Fruit fly (Drosophila melanogaster): Measurements from ENCODE around the gene iPLA2-VIA.
A peak's percentile ranks its signal among the peaks of the same experiment; 100 is the strongest.

The iPLA2-VIA gene

DNA sequence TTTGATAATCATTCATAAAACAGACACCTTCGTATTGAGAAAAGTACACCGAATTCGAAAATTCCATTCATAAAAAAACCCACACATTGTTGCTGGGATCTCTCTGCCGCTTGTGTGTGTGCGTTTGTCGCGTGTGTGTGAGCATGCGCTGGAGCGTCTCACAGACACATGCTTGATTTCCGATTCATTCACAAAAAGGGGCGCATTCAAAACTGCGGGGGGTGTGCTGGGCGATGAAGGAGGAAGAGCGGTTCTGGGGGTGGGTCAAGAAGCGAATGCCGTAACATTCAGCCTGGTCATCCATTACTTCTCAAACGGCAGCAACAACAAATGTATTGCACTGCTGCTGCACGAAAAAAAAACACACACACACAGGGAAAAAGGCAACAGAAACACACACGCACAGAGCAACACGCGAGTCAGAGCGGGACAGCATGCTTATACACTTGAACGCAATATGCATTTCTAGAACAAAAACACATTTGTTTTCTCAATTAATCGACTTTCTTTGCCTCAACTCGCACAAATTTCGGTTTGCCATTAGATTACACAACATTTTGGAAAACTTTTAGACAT lies 10.2 kb downstream of the iPLA2-VIA start (continued):
- TF ChIP-seq vvl (GFP tag; IDR thresholded peaks at IDR 0.05) (peak; percentile 62), fd64A (GFP tag; optimal IDR thresholded peaks at IDR 0.05) (peak; percentile 35), CG17328 (GFP tag; IDR thresholded peaks at IDR 0.05) (0 out of 2 replicates have a peak, but pooled peaks have one; percentile 23), sob (GFP tag; IDR thresholded peaks at IDR 0.05) (peak; percentile 40; the same call in 1 of the 2 replicates), NC2α (GFP tag; optimal IDR thresholded peaks at IDR 0.05) (no peak), Hr78 (GFP tag; optimal IDR thresholded peaks at IDR 0.05) (peak in 1 of 2 experiments; percentile 48), nmo (GFP tag; optimal IDR thresholded peaks at IDR 0.05) (peak; percentile 15), CG18764 (GFP tag; optimal IDR thresholded peaks at IDR 0.05) (no peak), CG2199 (GFP tag; IDR thresholded peaks at IDR 0.05) (peak; percentile 85), CG9932 (GFP tag; IDR thresholded peaks at IDR 0.05) (no peak), CG13287 (GFP tag; IDR thresholded peaks at IDR 0.05; ENCODE audit: partially characterized antibody) (peak; percentile 15; the same call in 1 of the 2 replicates), her (GFP tag; optimal IDR thresholded peaks at IDR 0.05) (peak; percentile 30), CG15514 (GFP tag; optimal IDR thresholded peaks at IDR 0.05) (peak; percentile 16), row (GFP tag; IDR thresholded peaks at IDR 0.05) (0 out of 3 replicates have a peak, but pooled peaks have one; percentile 20), Dbx (GFP tag; IDR thresholded peaks at IDR 0.05) (0 out of 3 replicates have a peak, but pooled peaks have one; percentile 21), CG4730 (GFP tag; IDR thresholded peaks at IDR 0.05) (no peak), cg (GFP tag; optimal IDR thresholded peaks at IDR 0.05) (peak; percentile 96), CG13624 (GFP tag; optimal IDR thresholded peaks at IDR 0.05) (peak; percentile 26), Deaf1 (tag; optimal IDR thresholded peaks at IDR 0.05) (peak; percentile 15), Scr (GFP tag; IDR thresholded peaks at IDR 0.05; ENCODE audit: partially characterized antibody) (peak; percentile 16; the same call in 1 of the 2 replicates), tin (GFP tag; optimal IDR thresholded peaks at IDR 0.05) (peak; percentile 20), CG2889 (GFP tag; IDR thresholded peaks at IDR 0.05) (no peak), CG18599 (GFP tag; optimal IDR thresholded peaks at IDR 0.05) (peak; percentile 21), ara (GFP tag; IDR thresholded peaks at IDR 0.05) (0 out of 2 replicates have a peak, but pooled peaks have one; percentile 35), ap (GFP tag; IDR thresholded peaks at IDR 0.05) (no peak), pzg (GFP tag; optimal IDR thresholded peaks at IDR 0.05) (peak; percentile 15), Drgx (GFP tag; IDR thresholded peaks at IDR 0.05) (peak; percentile 53; the same call in 1 of the 2 replicates), Doc2 (GFP tag; IDR thresholded peaks at IDR 0.05) (no peak), abd-A (tag; optimal IDR thresholded peaks at IDR 0.05) (peak; percentile 76), hbn (GFP tag; IDR thresholded peaks at IDR 0.05; ENCODE audit: partially characterized antibody) (no peak), CG10321 (GFP tag; IDR thresholded peaks at IDR 0.05) (peak; percentile 86), CG4360 (GFP tag; IDR thresholded peaks at IDR 0.05) (peak; percentile 84), caup (GFP tag; optimal IDR thresholded peaks at IDR 0.05; ENCODE audit: severe bottlenecking) (no peak), CG42726 (GFP tag; IDR thresholded peaks at IDR 0.05; ENCODE audit: partially characterized antibody) (peak; percentile 25; the same call in 1 of the 2 replicates), CG2678 (tag; optimal IDR thresholded peaks at IDR 0.05) (peak; percentile 7), nom (GFP tag; optimal IDR thresholded peaks at IDR 0.05) (peak; percentile 9), jumu (GFP tag; optimal IDR thresholded peaks at IDR 0.05) (no peak), CG32772 (GFP tag; IDR thresholded peaks at IDR 0.05) (peak; percentile 85), CG10543 (GFP tag; optimal IDR thresholded peaks at IDR 0.05) (peak; percentile 29)

All from whole organism, embryonic.